Worm (Caenorhabditis elegans): ENCODE results near the gene cnd-1.

The cnd-1 gene

DNA sequence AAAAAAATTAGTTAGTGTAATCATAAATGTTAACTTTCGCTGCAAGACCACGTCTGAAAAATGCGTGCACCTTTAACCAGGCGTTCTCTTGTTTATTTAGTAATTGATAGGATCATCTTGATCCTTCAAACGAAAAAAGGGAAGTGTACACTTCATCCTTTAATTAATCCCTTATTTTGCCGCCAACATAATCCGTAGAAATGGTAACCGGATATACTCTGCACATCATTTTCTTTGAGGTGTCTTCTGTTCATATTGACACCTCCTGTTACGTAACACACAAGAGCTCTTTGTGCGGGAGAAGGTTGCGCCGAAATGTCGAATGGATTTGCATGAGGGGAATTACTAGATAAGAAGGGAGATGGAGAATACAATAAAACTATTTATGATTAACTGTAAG, 4.3 kb upstream of the cnd-1 start:
- TF ChIP-seq aly-2 (tag; optimal IDR thresholded peaks at IDR 0.05), result no peak

DNA sequence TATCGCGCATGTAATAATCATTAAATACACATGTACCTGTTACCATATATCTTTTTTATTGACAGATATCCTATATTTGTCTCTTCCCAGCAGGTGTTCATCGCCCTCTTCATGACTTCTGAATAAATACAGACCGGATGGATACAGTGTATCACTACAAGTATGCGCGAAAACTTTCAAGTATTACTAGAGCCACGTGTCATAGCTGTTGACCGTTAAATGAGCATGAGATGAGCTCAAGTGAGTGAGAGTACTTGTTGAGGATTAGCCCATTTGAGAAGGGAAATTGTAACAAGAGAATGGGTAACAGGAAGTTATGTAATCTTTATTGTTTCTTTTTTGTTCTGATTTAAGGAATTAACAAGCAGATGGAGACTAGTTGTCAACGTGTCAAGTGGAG, 628 bp upstream of the cnd-1 start:
- TF ChIP-seq nhr-12 (tag; optimal IDR thresholded peaks at IDR 0.05) (no peak), elt-3 (tag; optimal IDR thresholded peaks at IDR 0.05) (no peak), sem-4 (tag; optimal IDR thresholded peaks at IDR 0.05) (no peak), nhr-23 (tag; optimal IDR thresholded peaks at IDR 0.05) (no peak), egl-27 (tag; optimal IDR thresholded peaks at IDR 0.05) (no peak), ztf-4 (tag; optimal IDR thresholded peaks at IDR 0.05) (no peak), fos-1 (tag; optimal IDR thresholded peaks at IDR 0.05) (no peak), nhr-237 (tag; optimal IDR thresholded peaks at IDR 0.05) (no peak), snpc-4 (tag; optimal IDR thresholded peaks at IDR 0.05) (no peak), lsy-2 (tag; optimal IDR thresholded peaks at IDR 0.05) (no peak), unc-55 (GFP tag; optimal IDR thresholded peaks at IDR 0.05) (no peak), nhr-25 (tag; optimal IDR thresholded peaks at IDR 0.05) (no peak), nhr-10 (tag; optimal IDR thresholded peaks at IDR 0.05) (no peak), unc-39 (tag; optimal IDR thresholded peaks at IDR 0.05) (no peak), zag-1 (tag; optimal IDR thresholded peaks at IDR 0.05) (no peak), R02D3.7 (tag; optimal IDR thresholded peaks at IDR 0.05) (no peak), gmeb-1 (tag; optimal IDR thresholded peaks at IDR 0.05) (no peak), nhr-77 (tag; optimal IDR thresholded peaks at IDR 0.05) (no peak)

DNA sequence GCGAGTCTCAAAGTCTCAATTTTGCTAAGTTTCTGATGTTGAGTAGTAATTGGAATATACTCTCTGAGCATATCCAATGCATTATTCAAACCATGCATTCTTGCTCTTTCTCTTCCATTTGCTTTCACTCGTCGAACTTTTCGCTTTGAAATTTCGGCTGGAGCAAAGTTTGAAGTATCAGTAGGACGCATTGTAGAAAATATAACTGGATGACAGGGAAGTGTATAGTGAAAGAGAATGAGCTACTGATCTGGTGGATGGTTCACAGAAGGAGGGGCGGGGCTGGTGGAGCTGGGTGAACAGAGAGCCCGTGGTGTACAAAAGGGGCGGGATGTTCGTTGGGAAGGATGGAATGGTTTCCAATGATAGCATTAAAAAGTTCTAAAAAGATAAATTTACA, 2.6 kb downstream of the cnd-1 start:
- TF ChIP-seq egl-27 (tag; optimal IDR thresholded peaks at IDR 0.05) (no peak), lsy-2 (tag; optimal IDR thresholded peaks at IDR 0.05) (no peak), mab-5 (tag; optimal IDR thresholded peaks at IDR 0.05) (no peak), mbf-1 (tag; optimal IDR thresholded peaks at IDR 0.05) (no peak), mdl-1 (tag; optimal IDR thresholded peaks at IDR 0.05) (no peak), elt-3 (tag; optimal IDR thresholded peaks at IDR 0.05) (no peak), lin-39 (tag; optimal IDR thresholded peaks at IDR 0.05) (no peak), F13H6.1 (tag; optimal IDR thresholded peaks at IDR 0.05) (no peak), lin-11 (tag; optimal IDR thresholded peaks at IDR 0.05) (no peak), sma-3 (GFP tag; optimal IDR thresholded peaks at IDR 0.05) (no peak), ceh-82 (tag; optimal IDR thresholded peaks at IDR 0.05) (no peak), fos-1 (tag; optimal IDR thresholded peaks at IDR 0.05) (no peak), C34F6.9 (tag; optimal IDR thresholded peaks at IDR 0.05) (no peak), snpc-4 (tag; optimal IDR thresholded peaks at IDR 0.05) (no peak), ztf-11 (tag; optimal IDR thresholded peaks at IDR 0.05) (no peak), unc-55 (GFP tag; optimal IDR thresholded peaks at IDR 0.05) (no peak), unc-39 (tag; optimal IDR thresholded peaks at IDR 0.05) (no peak), Y55F3AM.14 (GFP tag; optimal IDR thresholded peaks at IDR 0.05) (no peak), zag-1 (tag; optimal IDR thresholded peaks at IDR 0.05) (no peak)

DNA sequence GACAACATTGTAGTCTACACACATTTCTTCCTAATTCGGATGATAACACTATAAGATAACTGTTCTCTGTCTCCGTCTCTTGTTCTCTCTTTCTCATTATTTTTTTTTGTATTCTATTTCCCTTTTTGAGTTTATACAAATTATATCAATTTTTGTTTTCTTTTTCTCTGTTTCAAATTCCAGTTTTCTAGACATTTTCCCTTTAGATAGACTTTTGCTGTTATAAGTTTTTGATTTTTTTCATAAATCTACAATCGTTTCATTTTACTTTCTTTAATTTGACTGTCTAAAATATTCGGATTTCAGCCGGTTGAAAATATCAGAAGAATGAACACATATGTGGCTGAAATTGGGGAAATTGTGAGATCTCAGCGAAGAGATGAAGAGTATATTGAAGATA, 8.3 kb downstream of the cnd-1 start, which contains the start of gene prx-10:
TSS of gene prx-10 (plus strand) at position 301 of the 400 bp plus-strand sequence.
- TF ChIP-seq fos-1 (tag; optimal IDR thresholded peaks at IDR 0.05), result peak; percentile 13
- no peak for TF ChIP-seq nhr-23 (tag; optimal IDR thresholded peaks at IDR 0.05)

DNA sequence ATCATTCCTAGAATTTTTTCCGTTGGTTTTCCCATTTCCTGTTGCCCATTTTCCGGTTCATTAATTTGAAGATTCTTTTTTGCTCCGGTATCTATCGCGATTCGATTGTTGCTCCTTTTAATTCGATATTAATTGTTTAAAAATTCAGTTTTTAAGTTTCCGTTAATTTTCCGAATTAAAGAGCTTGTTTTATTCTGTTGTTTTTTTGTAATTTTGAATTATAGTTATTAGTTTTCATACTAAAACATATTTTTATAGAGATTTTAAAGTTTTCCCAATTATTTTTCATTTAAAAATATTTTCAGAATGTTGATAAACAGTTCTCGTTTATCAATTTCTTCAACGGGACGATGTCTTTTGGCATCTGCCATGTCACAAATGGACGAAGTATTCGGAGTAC, 10.1 kb downstream of the cnd-1 start, which contains the start of gene mrps-26:
TSS of gene mrps-26 (plus strand) at position 301 of the 400 bp plus-strand sequence.
- TF ChIP-seq ama-1 (optimal IDR thresholded peaks at IDR 0.05) (no peak), skn-1 (tag; optimal IDR thresholded peaks at IDR 0.05) (no peak), snpc-4 (tag; optimal IDR thresholded peaks at IDR 0.05) (no peak), nhr-77 (tag; optimal IDR thresholded peaks at IDR 0.05) (no peak), ztf-1 (GFP tag; conservative IDR thresholded peaks at IDR 0.05) (no peak), mdl-1 (tag; optimal IDR thresholded peaks at IDR 0.05) (no peak), aly-2 (tag; optimal IDR thresholded peaks at IDR 0.05) (no peak), nhr-6 (tag; optimal IDR thresholded peaks at IDR 0.05) (no peak), lin-39 (tag; optimal IDR thresholded peaks at IDR 0.05) (no peak), sma-3 (GFP tag; optimal IDR thresholded peaks at IDR 0.05) (no peak)

DNA sequence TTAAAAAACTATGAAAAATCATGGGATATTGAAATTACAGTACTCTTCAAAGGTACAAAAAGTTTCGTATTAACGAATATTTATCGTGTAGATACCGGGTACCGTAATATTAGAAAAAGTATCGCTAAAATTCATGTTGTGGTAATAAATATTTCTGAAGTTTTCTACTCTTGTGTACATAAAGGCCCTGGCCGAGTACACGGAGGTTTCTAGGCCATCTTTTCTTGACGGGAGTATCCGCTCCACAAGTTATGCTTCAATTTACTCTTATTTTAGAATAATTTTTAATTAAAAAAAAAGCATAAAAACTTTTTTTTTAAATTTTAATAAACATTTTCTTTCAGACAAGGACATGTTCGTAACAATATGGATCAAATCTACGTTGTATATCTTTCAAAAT, 11.3 kb downstream of the cnd-1 start:
- TF ChIP-seq sma-9 (GFP tag; optimal IDR thresholded peaks at IDR 0.05), result no peak
- TF ChIP-seq sma-9 (tag; optimal IDR thresholded peaks at IDR 0.05), result no peak
- TF ChIP-seq nhr-129 (tag; optimal IDR thresholded peaks at IDR 0.05), result no peak
- no peak for TF ChIP-seq ztf-11 (tag; optimal IDR thresholded peaks at IDR 0.05)
- no peak for TF ChIP-seq lin-39 (tag; optimal IDR thresholded peaks at IDR 0.05)
- no peak for TF ChIP-seq egl-27 (tag; optimal IDR thresholded peaks at IDR 0.05)
- TF ChIP-seq lin-11 (tag; optimal IDR thresholded peaks at IDR 0.05), result no peak
